Fruit fly (Drosophila melanogaster): ENCODE results near the gene Spag1.

The Spag1 gene

DNA sequence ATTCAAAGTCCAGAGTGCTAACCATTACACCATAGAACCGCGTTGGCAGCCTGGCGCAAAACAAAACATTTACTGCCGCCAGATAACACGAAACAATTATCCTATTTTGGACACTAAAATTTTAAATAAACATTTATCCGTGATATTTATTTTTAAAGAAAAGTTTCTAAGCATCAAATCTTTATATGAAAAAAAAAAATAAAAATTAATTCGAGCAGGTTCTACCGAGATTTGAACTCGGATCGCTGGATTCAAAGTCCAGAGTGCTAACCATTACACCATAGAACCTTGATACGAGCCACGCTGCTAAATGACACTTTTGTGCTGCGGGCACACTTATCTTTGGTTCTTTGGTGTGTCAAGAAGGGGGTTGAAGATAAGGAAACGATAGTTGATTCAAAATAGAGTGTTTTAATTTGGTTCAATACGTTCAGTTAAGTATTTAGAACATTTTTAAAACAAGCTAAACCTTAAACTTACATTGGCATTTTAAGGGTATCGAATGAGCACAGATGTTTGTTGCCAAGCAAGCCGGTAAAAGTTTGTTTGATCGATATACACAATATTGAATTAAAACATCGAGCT is at the start of gene Spag1:
Gene Spag1, plus strand, starts transcription at position 535 of the 585 bp plus-strand sequence.
- TF ChIP-seq CG12768 (GFP tag; optimal IDR thresholded peaks at IDR 0.05) (peak; percentile 98), bab1 (GFP tag; optimal IDR thresholded peaks at IDR 0.05) (peak; percentile 62), CG1620 (GFP tag; optimal IDR thresholded peaks at IDR 0.05) (no peak), tj (GFP tag; optimal IDR thresholded peaks at IDR 0.05) (peak; percentile 48), kay (GFP tag; ENCODE audit: borderline replicate concordance) (peak; percentile 100), cic (GFP tag; optimal IDR thresholded peaks at IDR 0.05) (peak; percentile 32), Clk (GFP tag; optimal IDR thresholded peaks at IDR 0.05) (no peak), toe (GFP tag; optimal IDR thresholded peaks at IDR 0.05) (peak; percentile 89), Mnt (GFP tag; optimal IDR thresholded peaks at IDR 0.05) (peak; percentile 32), CG7045 (GFP tag; optimal IDR thresholded peaks at IDR 0.05) (peak; percentile 26), cnc (optimal IDR thresholded peaks at IDR 0.05) (no peak), ovo (GFP tag; optimal IDR thresholded peaks at IDR 0.05) (no peak), CG11617 (GFP tag; optimal IDR thresholded peaks at IDR 0.05) (peak; percentile 59), CG14711 (tag; optimal IDR thresholded peaks at IDR 0.05) (peak; percentile 1), pad (GFP tag; optimal IDR thresholded peaks at IDR 0.05) (no peak), Crg-1 (GFP tag; optimal IDR thresholded peaks at IDR 0.05) (no peak), Hr96 (GFP tag; optimal IDR thresholded peaks at IDR 0.05) (peak; percentile 85), CG5204 (GFP tag; optimal IDR thresholded peaks at IDR 0.05) (peak; percentile 75), CG33017 (tag; optimal IDR thresholded peaks at IDR 0.05) (peak; percentile 55), CG7101 (tag; optimal IDR thresholded peaks at IDR 0.05) (peak; percentile 29)

DNA sequence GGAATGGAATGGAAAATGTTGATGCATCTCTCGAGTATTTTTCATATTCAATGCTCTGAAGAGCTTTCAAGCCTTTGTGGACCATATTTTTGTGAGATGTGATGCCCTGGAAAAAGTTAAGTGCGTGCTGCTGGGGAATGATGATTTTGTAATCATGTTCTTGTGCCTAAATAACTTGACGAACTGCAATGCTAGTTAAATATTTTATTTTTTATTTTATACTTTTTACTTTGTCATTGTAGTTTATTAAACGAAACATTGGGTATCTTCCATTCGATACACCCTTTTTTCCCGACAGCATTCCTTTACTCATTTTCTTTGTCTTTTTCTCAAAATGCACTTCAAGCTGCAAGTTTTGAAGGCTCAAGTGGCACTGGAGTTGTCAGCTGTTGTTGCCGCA is 47.6 kb upstream of the Spag1 start:
- TF ChIP-seq Crg-1 (GFP tag; optimal IDR thresholded peaks at IDR 0.05): no peak
- TF ChIP-seq CG7101 (tag; optimal IDR thresholded peaks at IDR 0.05): no peak
- no peak for TF ChIP-seq ovo (GFP tag; optimal IDR thresholded peaks at IDR 0.05)
- no peak for TF ChIP-seq cic (GFP tag; optimal IDR thresholded peaks at IDR 0.05)
- peak; percentile 14 for TF ChIP-seq kay (GFP tag; ENCODE audit: borderline replicate concordance)

DNA sequence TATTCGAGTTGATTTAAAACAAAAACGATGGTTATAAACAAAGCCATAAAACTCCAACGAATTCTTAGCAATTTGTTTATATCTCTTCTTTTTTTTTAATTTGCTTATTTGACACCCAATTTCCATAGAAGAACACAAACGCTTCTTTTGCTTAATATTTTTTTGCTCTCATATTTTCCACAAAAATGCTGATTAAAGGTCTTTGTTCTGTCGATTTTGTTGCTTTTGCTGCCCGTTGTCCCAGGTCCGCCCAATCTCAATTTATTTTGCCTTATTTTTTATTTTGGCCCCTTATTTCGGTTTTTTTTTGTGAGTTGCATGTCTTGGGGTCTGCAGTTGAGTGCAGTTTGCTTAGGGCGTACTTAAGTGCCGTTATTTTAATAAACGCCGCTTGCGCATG is 41.6 kb upstream of the Spag1 start:
- TF ChIP-seq tj (GFP tag; optimal IDR thresholded peaks at IDR 0.05) (peak; percentile 91), Clk (GFP tag; optimal IDR thresholded peaks at IDR 0.05) (no peak)

DNA sequence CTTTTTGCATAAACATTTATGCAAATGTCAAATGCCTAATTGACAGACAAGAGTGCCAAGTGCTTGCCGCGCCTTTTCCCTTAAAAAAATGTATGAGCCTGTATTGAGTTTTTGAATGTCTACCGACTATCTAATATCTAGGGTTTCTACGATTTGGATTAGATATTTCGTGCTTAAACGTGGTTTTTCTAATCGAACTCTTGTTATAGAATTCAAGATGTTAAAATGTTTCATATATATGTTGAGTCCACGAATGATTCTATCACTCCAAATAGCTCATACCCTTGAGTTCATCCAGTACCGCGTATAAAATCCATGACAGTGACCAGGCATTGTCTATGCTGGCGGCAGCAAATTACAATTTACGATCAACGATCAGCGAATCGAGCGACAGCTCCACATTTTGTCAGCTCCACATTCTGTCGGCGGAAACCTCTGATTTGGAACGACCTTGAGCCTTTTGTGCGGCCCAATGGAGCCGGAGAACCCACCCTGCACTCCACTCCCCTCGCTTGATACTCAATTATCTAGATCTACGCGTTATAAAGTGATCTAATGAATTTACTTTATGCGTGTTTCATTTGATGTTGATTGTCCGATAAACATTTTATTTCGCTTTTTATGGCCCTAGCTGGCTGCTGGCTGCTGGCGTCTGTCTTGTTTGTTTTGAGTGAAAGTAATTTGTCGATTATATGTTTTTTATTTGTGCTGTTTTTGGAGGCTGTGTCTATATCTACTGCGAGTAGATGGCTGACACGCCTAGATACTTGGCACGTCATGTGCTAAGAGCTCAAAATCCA is 40.7 kb upstream of the Spag1 start:
- TF ChIP-seq CG12768 (GFP tag; optimal IDR thresholded peaks at IDR 0.05) (no peak), cic (GFP tag; optimal IDR thresholded peaks at IDR 0.05) (no peak), tj (GFP tag; optimal IDR thresholded peaks at IDR 0.05) (no peak), CG5204 (GFP tag; optimal IDR thresholded peaks at IDR 0.05) (no peak), CG1620 (GFP tag; optimal IDR thresholded peaks at IDR 0.05) (no peak), CG14711 (tag; optimal IDR thresholded peaks at IDR 0.05) (no peak), Hr96 (GFP tag; optimal IDR thresholded peaks at IDR 0.05) (no peak), cnc (optimal IDR thresholded peaks at IDR 0.05) (no peak), ovo (GFP tag; optimal IDR thresholded peaks at IDR 0.05) (no peak), CG7045 (GFP tag; optimal IDR thresholded peaks at IDR 0.05) (no peak), Clk (GFP tag; optimal IDR thresholded peaks at IDR 0.05) (no peak), CG33017 (tag; optimal IDR thresholded peaks at IDR 0.05) (no peak), toe (GFP tag; optimal IDR thresholded peaks at IDR 0.05) (no peak), kay (GFP tag; ENCODE audit: borderline replicate concordance) (no peak), CG7101 (tag; optimal IDR thresholded peaks at IDR 0.05) (no peak), Crg-1 (GFP tag; optimal IDR thresholded peaks at IDR 0.05) (no peak), CG11617 (GFP tag; optimal IDR thresholded peaks at IDR 0.05) (no peak), Mnt (GFP tag; optimal IDR thresholded peaks at IDR 0.05) (no peak), pad (GFP tag; optimal IDR thresholded peaks at IDR 0.05) (no peak)

DNA sequence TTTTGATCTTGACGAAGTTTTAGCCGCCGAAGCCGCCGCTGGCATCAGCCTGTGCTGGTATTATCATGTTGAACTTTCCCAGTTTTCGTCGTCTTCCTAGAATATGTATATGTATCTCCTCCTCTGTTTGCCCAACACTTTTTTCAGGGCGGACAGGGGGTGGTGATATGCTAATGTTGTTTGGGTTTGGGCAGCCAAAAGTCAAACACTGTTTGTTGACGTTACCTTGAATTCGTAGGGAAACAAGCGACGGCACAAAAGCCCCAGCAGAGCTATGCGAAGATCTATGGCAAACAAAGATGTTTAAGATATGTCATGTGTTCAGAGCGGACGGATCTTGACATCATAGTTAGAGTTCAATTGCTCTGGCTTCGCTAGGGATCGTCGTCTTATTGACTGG is 38.9 kb upstream of the Spag1 start:
- no peak for TF ChIP-seq Crg-1 (GFP tag; optimal IDR thresholded peaks at IDR 0.05)
- TF ChIP-seq CG5204 (GFP tag; optimal IDR thresholded peaks at IDR 0.05): no peak
- TF ChIP-seq bab1 (GFP tag; optimal IDR thresholded peaks at IDR 0.05): no peak
- no peak for TF ChIP-seq kay (GFP tag; ENCODE audit: borderline replicate concordance)
- TF ChIP-seq Hr96 (GFP tag; optimal IDR thresholded peaks at IDR 0.05): no peak
- TF ChIP-seq Clk (GFP tag; optimal IDR thresholded peaks at IDR 0.05): no peak
- TF ChIP-seq cnc (optimal IDR thresholded peaks at IDR 0.05): no peak
- TF ChIP-seq toe (GFP tag; optimal IDR thresholded peaks at IDR 0.05): no peak
- no peak for TF ChIP-seq cic (GFP tag; optimal IDR thresholded peaks at IDR 0.05)
- no peak for TF ChIP-seq pad (GFP tag; optimal IDR thresholded peaks at IDR 0.05)
- TF ChIP-seq CG11617 (GFP tag; optimal IDR thresholded peaks at IDR 0.05): no peak
- no peak for TF ChIP-seq CG1620 (GFP tag; optimal IDR thresholded peaks at IDR 0.05)
- no peak for TF ChIP-seq CG12768 (GFP tag; optimal IDR thresholded peaks at IDR 0.05)
- no peak for TF ChIP-seq ovo (GFP tag; optimal IDR thresholded peaks at IDR 0.05)
- no peak for TF ChIP-seq tj (GFP tag; optimal IDR thresholded peaks at IDR 0.05)
- TF ChIP-seq CG7045 (GFP tag; optimal IDR thresholded peaks at IDR 0.05): no peak
- TF ChIP-seq CG33017 (tag; optimal IDR thresholded peaks at IDR 0.05): no peak
- TF ChIP-seq CG7101 (tag; optimal IDR thresholded peaks at IDR 0.05): no peak
- no peak for TF ChIP-seq Mnt (GFP tag; optimal IDR thresholded peaks at IDR 0.05)
- no peak for TF ChIP-seq CG14711 (tag; optimal IDR thresholded peaks at IDR 0.05)

DNA sequence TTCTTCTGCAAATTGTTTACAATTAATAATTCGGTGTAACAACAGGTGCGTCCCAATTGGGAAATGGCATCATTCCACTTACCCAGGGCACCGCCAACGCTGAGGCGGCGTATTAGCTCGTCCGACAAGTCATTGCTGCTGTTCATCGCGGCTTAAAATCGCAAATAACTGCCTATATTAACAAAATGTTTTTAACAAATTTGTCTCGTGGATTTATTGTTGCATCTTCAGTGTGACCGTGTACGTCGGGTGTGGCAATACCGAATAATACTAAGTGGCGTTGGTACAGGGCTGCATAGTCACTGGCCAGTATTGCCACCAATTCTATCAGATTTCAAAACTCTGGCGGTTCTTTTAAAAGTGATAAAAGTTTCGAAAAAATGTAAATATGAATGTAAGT is 35.0 kb upstream of the Spag1 start, which contains the start of gene Ets97D:
Gene Ets97D, minus strand, starts transcription at position 272 of the 400 bp plus-strand sequence.
- peak; percentile 60 for TF ChIP-seq bab1 (GFP tag; optimal IDR thresholded peaks at IDR 0.05)
- TF ChIP-seq ovo (GFP tag; optimal IDR thresholded peaks at IDR 0.05): no peak
- TF ChIP-seq CG33017 (tag; optimal IDR thresholded peaks at IDR 0.05): no peak
- peak; percentile 93 for TF ChIP-seq CG14711 (tag; optimal IDR thresholded peaks at IDR 0.05)
- TF ChIP-seq CG5204 (GFP tag; optimal IDR thresholded peaks at IDR 0.05): no peak
- TF ChIP-seq Mnt (GFP tag; optimal IDR thresholded peaks at IDR 0.05): peak; percentile 83
